Fruit fly (Drosophila melanogaster): ENCODE results near the gene CG13073.

The CG13073 gene

dm6 chr3L:16252255-16252654, 35.2 kb upstream of the CG13073 start, which contains the start of gene CG13055:
Gene CG13055 (minus strand): TSS chr3L:16252355.
- TF ChIP-seq kay (GFP tag; ENCODE audit: borderline replicate concordance) (no peak), bab1 (GFP tag; optimal IDR thresholded peaks at IDR 0.05) (no peak), Hr96 (GFP tag; optimal IDR thresholded peaks at IDR 0.05) (no peak), CG12768 (GFP tag; optimal IDR thresholded peaks at IDR 0.05) (no peak), Clk (GFP tag; optimal IDR thresholded peaks at IDR 0.05) (no peak), CG1620 (GFP tag; optimal IDR thresholded peaks at IDR 0.05) (no peak), CG7045 (GFP tag; optimal IDR thresholded peaks at IDR 0.05) (no peak), cnc (optimal IDR thresholded peaks at IDR 0.05) (no peak), CG33017 (tag; optimal IDR thresholded peaks at IDR 0.05) (no peak), CG11617 (GFP tag; optimal IDR thresholded peaks at IDR 0.05) (no peak), Mnt (GFP tag; optimal IDR thresholded peaks at IDR 0.05) (no peak), tj (GFP tag; optimal IDR thresholded peaks at IDR 0.05) (no peak), pad (GFP tag; optimal IDR thresholded peaks at IDR 0.05) (no peak), Crg-1 (GFP tag; optimal IDR thresholded peaks at IDR 0.05) (no peak)

dm6 chr3L:16241296-16241695, 24.2 kb upstream of the CG13073 start:
- TF ChIP-seq tj (GFP tag; optimal IDR thresholded peaks at IDR 0.05) (no peak), CG33017 (tag; optimal IDR thresholded peaks at IDR 0.05) (no peak), Crg-1 (GFP tag; optimal IDR thresholded peaks at IDR 0.05) (no peak), CG14711 (tag; optimal IDR thresholded peaks at IDR 0.05) (no peak), bab1 (GFP tag; optimal IDR thresholded peaks at IDR 0.05) (no peak), CG12768 (GFP tag; optimal IDR thresholded peaks at IDR 0.05) (no peak), CG5204 (GFP tag; optimal IDR thresholded peaks at IDR 0.05) (no peak), CG7101 (tag; optimal IDR thresholded peaks at IDR 0.05) (no peak), Mnt (GFP tag; optimal IDR thresholded peaks at IDR 0.05) (no peak), toe (GFP tag; optimal IDR thresholded peaks at IDR 0.05) (no peak), CG1620 (GFP tag; optimal IDR thresholded peaks at IDR 0.05) (no peak), Hr96 (GFP tag; optimal IDR thresholded peaks at IDR 0.05) (no peak), kay (GFP tag; ENCODE audit: borderline replicate concordance) (no peak), Clk (GFP tag; optimal IDR thresholded peaks at IDR 0.05) (no peak)

dm6 chr3L:16233850-16234494, 16.9 kb upstream of the CG13073 start:
- TF ChIP-seq Crg-1 (GFP tag; optimal IDR thresholded peaks at IDR 0.05): no peak
- TF ChIP-seq toe (GFP tag; optimal IDR thresholded peaks at IDR 0.05): peak; percentile 21
- peak; percentile 89 for TF ChIP-seq kay (GFP tag; ENCODE audit: borderline replicate concordance)
- TF ChIP-seq cic (GFP tag; optimal IDR thresholded peaks at IDR 0.05): peak; percentile 65
- TF ChIP-seq CG12768 (GFP tag; optimal IDR thresholded peaks at IDR 0.05): peak; percentile 70
- TF ChIP-seq cnc (optimal IDR thresholded peaks at IDR 0.05): peak in 1 of 2 experiments; percentile 53
- peak; percentile 48 for TF ChIP-seq CG7101 (tag; optimal IDR thresholded peaks at IDR 0.05)
- peak; percentile 79 for TF ChIP-seq tj (GFP tag; optimal IDR thresholded peaks at IDR 0.05)
- no peak for TF ChIP-seq CG5204 (GFP tag; optimal IDR thresholded peaks at IDR 0.05)
- peak; percentile 28 for TF ChIP-seq CG33017 (tag; optimal IDR thresholded peaks at IDR 0.05)
- TF ChIP-seq CG1620 (GFP tag; optimal IDR thresholded peaks at IDR 0.05): no peak
- peak; percentile 23 for TF ChIP-seq CG14711 (tag; optimal IDR thresholded peaks at IDR 0.05)
- peak; percentile 16 for TF ChIP-seq CG7045 (GFP tag; optimal IDR thresholded peaks at IDR 0.05)
- no peak for TF ChIP-seq pad (GFP tag; optimal IDR thresholded peaks at IDR 0.05)
- TF ChIP-seq ovo (GFP tag; optimal IDR thresholded peaks at IDR 0.05): peak; percentile 34
- TF ChIP-seq CG11617 (GFP tag; optimal IDR thresholded peaks at IDR 0.05): peak; percentile 61
- peak; percentile 43 for TF ChIP-seq Mnt (GFP tag; optimal IDR thresholded peaks at IDR 0.05)
- no peak for TF ChIP-seq Hr96 (GFP tag; optimal IDR thresholded peaks at IDR 0.05)
- no peak for TF ChIP-seq Clk (GFP tag; optimal IDR thresholded peaks at IDR 0.05)
- no peak for TF ChIP-seq bab1 (GFP tag; optimal IDR thresholded peaks at IDR 0.05)

DNA sequence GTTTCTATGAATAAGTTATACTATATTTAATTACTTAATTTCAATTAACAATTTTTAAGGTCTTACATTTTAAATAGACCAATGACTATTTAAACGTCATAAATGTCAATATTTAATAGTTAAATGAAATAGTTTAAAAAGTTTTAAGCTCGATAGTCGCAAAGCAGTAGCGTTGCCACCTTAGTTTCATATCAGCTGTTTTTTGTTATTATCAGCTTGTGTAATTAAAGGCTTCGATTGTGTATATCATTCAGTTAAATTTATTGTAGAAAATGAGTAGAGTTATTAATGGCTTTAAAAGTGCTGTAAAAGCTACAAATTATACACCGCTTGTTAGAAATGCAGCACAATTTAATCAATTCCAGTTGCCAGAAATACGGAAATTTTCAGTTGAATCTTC, 15.8 kb upstream of the CG13073 start, which contains the start of gene Hsc20:
Hsc20 (plus strand) TSS at position 204 of the 400 bp plus-strand sequence.
- TF ChIP-seq kay (GFP tag; ENCODE audit: borderline replicate concordance): peak; percentile 9
- TF ChIP-seq Clk (GFP tag; optimal IDR thresholded peaks at IDR 0.05): no peak
- peak; percentile 10 for TF ChIP-seq bab1 (GFP tag; optimal IDR thresholded peaks at IDR 0.05)
- no peak for TF ChIP-seq toe (GFP tag; optimal IDR thresholded peaks at IDR 0.05)

dm6 chr3L:16231857-16232256, 14.8 kb upstream of the CG13073 start, which contains the start of the genes PDCD-5 and MED10:
Gene PDCD-5 (minus strand): TSS chr3L:16232038.
Gene MED10 (plus strand): TSS chr3L:16232084.
- peak; percentile 11 for TF ChIP-seq CG7101 (tag; optimal IDR thresholded peaks at IDR 0.05)
- no peak for TF ChIP-seq toe (GFP tag; optimal IDR thresholded peaks at IDR 0.05)
- peak; percentile 19 for TF ChIP-seq CG1620 (GFP tag; optimal IDR thresholded peaks at IDR 0.05)
- TF ChIP-seq kay (GFP tag; ENCODE audit: borderline replicate concordance): no peak
- TF ChIP-seq ovo (GFP tag; optimal IDR thresholded peaks at IDR 0.05): no peak
- peak; percentile 70 for TF ChIP-seq bab1 (GFP tag; optimal IDR thresholded peaks at IDR 0.05)
- TF ChIP-seq CG12768 (GFP tag; optimal IDR thresholded peaks at IDR 0.05): no peak
- TF ChIP-seq Clk (GFP tag; optimal IDR thresholded peaks at IDR 0.05): no peak
- no peak for TF ChIP-seq CG7045 (GFP tag; optimal IDR thresholded peaks at IDR 0.05)
- TF ChIP-seq tj (GFP tag; optimal IDR thresholded peaks at IDR 0.05): no peak
- TF ChIP-seq cnc (optimal IDR thresholded peaks at IDR 0.05): no peak
- TF ChIP-seq Crg-1 (GFP tag; optimal IDR thresholded peaks at IDR 0.05): no peak
- TF ChIP-seq Hr96 (GFP tag; optimal IDR thresholded peaks at IDR 0.05): no peak
- TF ChIP-seq Mnt (GFP tag; optimal IDR thresholded peaks at IDR 0.05): peak; percentile 54
- TF ChIP-seq CG33017 (tag; optimal IDR thresholded peaks at IDR 0.05): no peak
- peak; percentile 28 for TF ChIP-seq cic (GFP tag; optimal IDR thresholded peaks at IDR 0.05)
- no peak for TF ChIP-seq CG11617 (GFP tag; optimal IDR thresholded peaks at IDR 0.05)
- TF ChIP-seq CG14711 (tag; optimal IDR thresholded peaks at IDR 0.05): peak; percentile 40
- TF ChIP-seq pad (GFP tag; optimal IDR thresholded peaks at IDR 0.05): no peak
- TF ChIP-seq CG5204 (GFP tag; optimal IDR thresholded peaks at IDR 0.05): no peak

Measured in whole organism, adult.